Worm (Caenorhabditis elegans): ENCODE results near the gene tank-1.

DNA sequence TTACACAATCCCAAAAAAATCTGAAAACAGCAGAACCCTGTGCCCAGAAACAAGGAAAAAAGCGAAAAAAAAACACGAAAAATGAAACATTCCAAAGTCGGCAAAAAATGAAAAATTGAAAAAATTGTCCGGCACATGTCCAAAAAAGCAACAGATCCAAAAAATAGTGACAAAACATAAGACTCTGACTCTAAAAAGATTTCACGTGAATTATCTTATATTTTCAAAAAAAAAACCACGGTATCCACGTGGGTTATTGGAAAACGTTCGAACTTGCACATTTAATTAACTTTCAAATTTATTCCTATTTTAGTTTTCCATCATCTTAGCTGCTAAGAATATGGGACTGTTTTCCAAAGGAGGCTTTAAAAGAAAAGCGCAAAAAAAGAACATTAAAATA lies 14.9 kb downstream of the tank-1 start, which contains the start of gene Y75B7B.1:
- TF ChIP-seq him-1 (tag; optimal IDR thresholded peaks at IDR 0.05) = no peak
- no peak for TF ChIP-seq dao-5 (tag; optimal IDR thresholded peaks at IDR 0.05)
- no peak for TF ChIP-seq W03F9.2 (tag; optimal IDR thresholded peaks at IDR 0.05)

Data from whole organism, L4/young adult.